Worm (Caenorhabditis elegans) whole organism, young adult: Measurements from ENCODE around the gene Y73F8A.35.

Source experiments
- B0019.2 ChIP-seq: fragments of 200-800 bp; sonication (Bioruptor generic); conservative IDR thresholded peaks from 2 replicates; pipeline ENCODE4 v1.3.6; 2022; ENCODE audit warnings: missing genetic modification reagents, missing genetic modification characterization, missing compliant biosample characterization
- B0261.1 ChIP-seq: sonication (generic microtip); optimal IDR thresholded peaks from 2 replicates; lab custom pipeline; 2016; ENCODE audit warnings: mild to moderate bottlenecking, missing genetic modification characterization, moderate library complexity, missing compliant biosample characterization
- C17E4.6 ChIP-seq: fragments of 200-800 bp; sonication (Bioruptor generic); IDR thresholded peaks from 2 replicates; pipeline ENCODE4 v1.3.6; 2022; ENCODE audit warnings: missing genetic modification reagents, missing genetic modification characterization, missing compliant biosample characterization
- F10E7.11 ChIP-seq: sonication (generic microtip); optimal IDR thresholded peaks from 2 replicates; lab custom pipeline; 2017; ENCODE audit warnings: mild to moderate bottlenecking, missing genetic modification characterization, moderate library complexity, missing compliant biosample characterization
- F22D6.2 ChIP-seq: sonication (generic microtip); optimal IDR thresholded peaks from 2 replicates; lab custom pipeline; 2016; ENCODE audit warnings: mild to moderate bottlenecking, missing genetic modification characterization, missing compliant biosample characterization
- F23B12.7 ChIP-seq: sonication (generic microtip); optimal IDR thresholded peaks from 2 replicates; lab custom pipeline; 2017; ENCODE audit warnings: missing genetic modification characterization, mild to moderate bottlenecking, missing compliant biosample characterization, antibody characterized with exemption, moderate library complexity; ENCODE audit not compliant: insufficient read depth
- F33H1.4 ChIP-seq: fragments of 200-800 bp; sonication (Bioruptor generic); IDR thresholded peaks from 2 replicates; pipeline ENCODE4 v1.3.6; 2022; ENCODE audit warnings: missing genetic modification reagents, missing genetic modification characterization, missing compliant biosample characterization
- F49E8.2 ChIP-seq: sonication (generic microtip); optimal IDR thresholded peaks from 3 replicates; lab custom pipeline; 2017; ENCODE audit warnings: missing genetic modification characterization, mild to moderate bottlenecking, missing compliant biosample characterization, antibody characterized with exemption, moderate library complexity; ENCODE audit not compliant: insufficient read depth
- F57C9.4 ChIP-seq: sonication (generic microtip); optimal IDR thresholded peaks from 2 replicates; lab custom pipeline; 2017; ENCODE audit warnings: mild to moderate bottlenecking, missing genetic modification characterization, missing compliant biosample characterization
- K12H6.12 ChIP-seq: fragments of 200-800 bp; sonication (Bioruptor generic); optimal IDR thresholded peaks from 2 replicates; lab custom pipeline; 2018; ENCODE audit warnings: mild to moderate bottlenecking, missing genetic modification characterization, missing compliant biosample characterization
- T07F8.4 ChIP-seq: sonication (generic microtip); optimal IDR thresholded peaks from 2 replicates; lab custom pipeline; 2016; ENCODE audit warnings: mild to moderate bottlenecking, missing genetic modification characterization, moderate library complexity, missing compliant biosample characterization
- Y79H2A.3 ChIP-seq: fragments of 200-800 bp; sonication (Bioruptor generic); conservative IDR thresholded peaks from 2 replicates; pipeline ENCODE4 v1.3.6; 2022; ENCODE audit warnings: missing genetic modification reagents, missing genetic modification characterization, missing compliant biosample characterization
- atf-7 ChIP-seq: sonication (generic microtip); optimal IDR thresholded peaks from 2 replicates; lab custom pipeline; 2017; ENCODE audit warnings: mild to moderate bottlenecking, missing genetic modification characterization, missing compliant biosample characterization
- cebp-2 ChIP-seq: fragments of 200-800 bp; sonication (Bioruptor generic); IDR thresholded peaks from 2 replicates; pipeline ENCODE4 v1.3.6; 2022; ENCODE audit warnings: missing genetic modification characterization, missing compliant biosample characterization
- ceh-79 ChIP-seq: sonication (generic microtip); optimal IDR thresholded peaks from 2 replicates; lab custom pipeline; 2017; ENCODE audit warnings: mild to moderate bottlenecking, missing genetic modification characterization, missing compliant biosample characterization
- die-1 ChIP-seq: sonication (generic microtip); optimal IDR thresholded peaks from 2 replicates; lab custom pipeline; 2016; ENCODE audit warnings: missing genotype, mild to moderate bottlenecking, missing genetic modification characterization, missing compliant biosample characterization
- dpff-1 ChIP-seq: sonication (generic microtip); optimal IDR thresholded peaks from 2 replicates; lab custom pipeline; 2017; ENCODE audit warnings: mild to moderate bottlenecking, missing genetic modification characterization, missing compliant biosample characterization
- dpl-1 ChIP-seq: fragments of 150-350 bp; optimal IDR thresholded peaks from 2 replicates; lab custom pipeline; 2014; ENCODE audit warnings: missing biosample characterization, missing genetic modification reagents, missing genetic modification characterization
- egl-18 ChIP-seq: fragments of 200-800 bp; sonication (Bioruptor generic); IDR thresholded peaks from 2 replicates; pipeline ENCODE4 v1.3.6; 2022; ENCODE audit warnings: missing genetic modification reagents, missing genetic modification characterization, missing compliant biosample characterization
- ekl-4 ChIP-seq: fragments of 200-800 bp; sonication (Bioruptor generic); IDR thresholded peaks from 2 replicates; pipeline ENCODE4 v1.3.6; 2022; ENCODE audit warnings: missing genetic modification reagents, missing genetic modification characterization, missing compliant biosample characterization
- fkh-3 ChIP-seq: sonication (generic microtip); optimal IDR thresholded peaks from 2 replicates; lab custom pipeline; 2016; ENCODE audit warnings: mild to moderate bottlenecking, missing genetic modification characterization, missing compliant biosample characterization
- him-1 ChIP-seq: sonication (generic microtip); optimal IDR thresholded peaks from 2 replicates; lab custom pipeline; 2016; ENCODE audit warnings: missing genotype, missing genetic modification reagents, missing genetic modification characterization, missing compliant biosample characterization
- hlh-26 ChIP-seq: fragments of 200-800 bp; sonication (Bioruptor generic); conservative IDR thresholded peaks from 2 replicates; pipeline ENCODE4 v1.3.6; 2022; ENCODE audit warnings: missing genetic modification reagents, missing genetic modification characterization, missing compliant biosample characterization
- let-607 ChIP-seq, 2 experiments: fragments of 200-800 bp in 1 of 2; sonication (Bioruptor generic) in 1 of 2; sonication (generic microtip) in 1 of 2; optimal IDR thresholded peaks; 2 replicates each; lab custom pipeline; 2016 to 2018; ENCODE audit warnings: mild to moderate bottlenecking in 2 of 2, missing compliant biosample characterization in 2 of 2, missing genetic modification characterization in 2 of 2, moderate library complexity in 2 of 2, missing genotype in 1 of 2
- lin-35 ChIP-seq, 3 experiments: fragments of 150-350 bp in 2 of 3; sonication (generic microtip) in 1 of 3; optimal IDR thresholded peaks; 2 replicates each; lab custom pipeline; 2014 to 2018; ENCODE audit warnings: missing biosample characterization in 3 of 3, missing genetic modification characterization in 3 of 3, missing genetic modification reagents in 3 of 3
- lin-54 ChIP-seq: fragments of 200-800 bp; sonication (Bioruptor generic); optimal IDR thresholded peaks from 2 replicates; lab custom pipeline; 2018; ENCODE audit warnings: mild to moderate bottlenecking, missing genetic modification characterization, missing compliant biosample characterization
- lir-1 ChIP-seq: fragments of 200-800 bp; sonication (Bioruptor generic); conservative IDR thresholded peaks from 2 replicates; pipeline ENCODE4 v1.3.6; 2022; ENCODE audit warnings: missing genetic modification reagents, missing genetic modification characterization, missing compliant biosample characterization
- lsl-1 ChIP-seq: fragments of 200-800 bp; sonication (Bioruptor generic); optimal IDR thresholded peaks from 2 replicates; lab custom pipeline; 2018; ENCODE audit warnings: mild to moderate bottlenecking, missing genetic modification characterization, moderate library complexity, missing compliant biosample characterization
- lsy-27 ChIP-seq: sonication (generic microtip); optimal IDR thresholded peaks from 2 replicates; lab custom pipeline; 2017; ENCODE audit warnings: missing genetic modification characterization, mild to moderate bottlenecking, missing compliant biosample characterization, antibody characterized with exemption, missing genotype, borderline replicate concordance; ENCODE audit not compliant: insufficient read depth
- madf-10 ChIP-seq: sonication (generic microtip); optimal IDR thresholded peaks from 2 replicates; lab custom pipeline; 2016; ENCODE audit warnings: mild to moderate bottlenecking, missing genetic modification characterization, missing compliant biosample characterization
- mes-4 ChIP-seq: sonication (generic microtip); optimal IDR thresholded peaks from 2 replicates; lab custom pipeline; 2016; ENCODE audit warnings: missing genotype, missing genetic modification characterization, missing compliant biosample characterization
- nfya-1 ChIP-seq: sonication (generic microtip); optimal IDR thresholded peaks from 2 replicates; lab custom pipeline; 2017; ENCODE audit warnings: antibody characterized with exemption, missing compliant biosample characterization, missing genetic modification characterization, borderline replicate concordance; ENCODE audit not compliant: insufficient read depth
- nfyb-1 ChIP-seq: fragments of 200-800 bp; sonication (Bioruptor generic); IDR thresholded peaks from 2 replicates; pipeline ENCODE4 v1.3.6; 2022; ENCODE audit warnings: missing genetic modification reagents, missing genetic modification characterization, missing compliant biosample characterization
- nhr-120 ChIP-seq: fragments of 200-800 bp; sonication (Bioruptor generic); IDR thresholded peaks from 2 replicates; pipeline ENCODE4 v1.3.6; 2022; ENCODE audit warnings: missing genetic modification characterization, missing compliant biosample characterization
- nhr-27 ChIP-seq: fragments of 200-800 bp; sonication (Bioruptor generic); optimal IDR thresholded peaks from 2 replicates; lab custom pipeline; 2018; ENCODE audit warnings: mild to moderate bottlenecking, missing genetic modification characterization, moderate library complexity, missing compliant biosample characterization
- rcor-1 ChIP-seq: fragments of 200-800 bp; sonication (Bioruptor generic); IDR thresholded peaks from 2 replicates; pipeline ENCODE4 v1.3.6; 2022; ENCODE audit warnings: missing genetic modification reagents, missing genetic modification characterization, missing compliant biosample characterization
- rec-8 ChIP-seq, 2 experiments: sonication (generic microtip); optimal IDR thresholded peaks; 2 replicates each; lab custom pipeline; 2016; ENCODE audit warnings: mild to moderate bottlenecking in 2 of 2, missing genetic modification characterization in 2 of 2, missing genetic modification reagents in 2 of 2, missing genotype in 2 of 2, missing biosample characterization in 1 of 2, missing compliant biosample characterization in 1 of 2, moderate library complexity in 1 of 2
- snpc-1.1 ChIP-seq: sonication (generic microtip); optimal IDR thresholded peaks from 2 replicates; lab custom pipeline; 2017; ENCODE audit warnings: missing genetic modification characterization, mild to moderate bottlenecking, missing compliant biosample characterization, antibody characterized with exemption, moderate library complexity, missing genotype, missing genetic modification reagents; ENCODE audit not compliant: insufficient read depth
- snpc-1.3 ChIP-seq: sonication (generic microtip); optimal IDR thresholded peaks from 2 replicates; lab custom pipeline; 2017; ENCODE audit warnings: missing genetic modification characterization, mild to moderate bottlenecking, missing compliant biosample characterization, antibody characterized with exemption, moderate library complexity, missing genotype, missing genetic modification reagents; ENCODE audit not compliant: insufficient read depth
- snpc-3.4 ChIP-seq: sonication (generic microtip); optimal IDR thresholded peaks from 2 replicates; lab custom pipeline; 2017; ENCODE audit warnings: missing genetic modification characterization, mild to moderate bottlenecking, missing compliant biosample characterization, antibody characterized with exemption, moderate library complexity, missing genotype, missing genetic modification reagents
- snpc-4 ChIP-seq, 5 experiments: fragments of 150-350 bp in 1 of 5; sonication (generic microtip) in 4 of 5; optimal IDR thresholded peaks; 2 replicates each; lab custom pipeline; 2014 to 2018; ENCODE audit warnings: missing genetic modification characterization in 5 of 5, missing biosample characterization in 3 of 5, antibody characterized with exemption in 2 of 5, mild to moderate bottlenecking in 2 of 5, missing compliant biosample characterization in 2 of 5, missing genotype in 2 of 5, moderate library complexity in 2 of 5, missing genetic modification reagents in 1 of 5
- somi-1 ChIP-seq: fragments of 200-800 bp; sonication (Bioruptor generic); optimal IDR thresholded peaks from 2 replicates; lab custom pipeline; 2018; ENCODE audit warnings: mild to moderate bottlenecking, missing genetic modification characterization, missing compliant biosample characterization
- sptf-2 ChIP-seq: fragments of 200-800 bp; sonication (Bioruptor generic); optimal IDR thresholded peaks from 2 replicates; lab custom pipeline; 2018; ENCODE audit warnings: mild to moderate bottlenecking, missing genetic modification characterization, missing compliant biosample characterization
- tbp1 ChIP-seq: fragments of 200-800 bp; sonication (Bioruptor generic); optimal IDR thresholded peaks from 2 replicates; lab custom pipeline; 2018; ENCODE audit warnings: mild to moderate bottlenecking, missing genetic modification characterization, missing compliant biosample characterization
- ztf-25 ChIP-seq: fragments of 200-800 bp; sonication (Bioruptor generic); IDR thresholded peaks from 2 replicates; pipeline ENCODE4 v1.3.6; 2022; ENCODE audit warnings: missing genetic modification reagents, missing genetic modification characterization, missing compliant biosample characterization

The Y73F8A.35 gene

ce11 chrIV:15526477-15526876 is 13.3 kb downstream of the Y73F8A.35 start (continued):
- no peak for TF ChIP-seq F57C9.4 (tag; lab: Kevin White, UChicago)
- TF ChIP-seq F22D6.2 (tag; lab: Kevin White, UChicago) = peak; percentile 22
- TF ChIP-seq cebp-2 (GFP tag; lab: Robert Waterston, UW) = no peak
- TF ChIP-seq egl-18 = no peak
- TF ChIP-seq dpl-1 (GFP tag; lab: Kevin White, UChicago) = peak; percentile 52
- TF ChIP-seq nfya-1 (tag; lab: Kevin White, UChicago) = no peak
- no peak for TF ChIP-seq die-1 (tag; lab: Kevin White, UChicago)
- TF ChIP-seq snpc-1.1 (tag; lab: Kevin White, UChicago) = no peak
- TF ChIP-seq lsl-1 (GFP tag; lab: Kevin White, UChicago) = peak; percentile 49
- no peak for TF ChIP-seq dpff-1 (tag; lab: Kevin White, UChicago)
- TF ChIP-seq T07F8.4 (tag; lab: Kevin White, UChicago) = no peak
- no peak for TF ChIP-seq fkh-3 (tag; lab: Kevin White, UChicago)
- TF ChIP-seq madf-10 (tag; lab: Kevin White, UChicago) = peak; percentile 51
- TF ChIP-seq B0261.1 (tag; lab: Kevin White, UChicago) = no peak
- TF ChIP-seq ztf-25 (GFP tag; lab: Robert Waterston, UW) = 0 out of 2 replicates have a peak, but pooled peaks have one; percentile 66
- peak; percentile 80 to 81 for TF ChIP-seq rec-8 (tag; optimal IDR thresholded peaks at IDR 0.05; lab: Kevin White, UChicago)
- no peak for TF ChIP-seq nhr-27 (tag; lab: Kevin White, UChicago)
- no peak for TF ChIP-seq somi-1 (GFP tag; lab: Kevin White, UChicago)
- TF ChIP-seq ekl-4 (GFP tag; lab: Robert Waterston, UW) = peak; percentile 32; the same call in 1 of the 2 replicates
- TF ChIP-seq K12H6.12 (tag; lab: Kevin White, UChicago) = no peak
- TF ChIP-seq snpc-3.4 (tag; lab: Kevin White, UChicago) = peak; percentile 61
- TF ChIP-seq B0019.2 (GFP tag; lab: Robert Waterston, UW) = 0 out of 2 replicates have a peak, but pooled peaks have one; percentile 48
- TF ChIP-seq let-607 (tag; optimal IDR thresholded peaks at IDR 0.05; lab: Kevin White, UChicago) = peak in 1 of 2 experiments; percentile 55
- no peak for TF ChIP-seq Y79H2A.3 (GFP tag; lab: Robert Waterston, UW)
- TF ChIP-seq lir-1 = peak; percentile 63; the same call in 1 of the 2 replicates
- no peak for TF ChIP-seq hlh-26 (GFP tag; lab: Robert Waterston, UW)
- peak in 1 of 3 experiments; percentile 86 for TF ChIP-seq lin-35 (GFP tag; optimal IDR thresholded peaks at IDR 0.05; lab: Kevin White, UChicago)
- TF ChIP-seq ceh-79 (tag; lab: Kevin White, UChicago) = peak; percentile 24
- TF ChIP-seq rcor-1 (GFP tag; lab: Robert Waterston, UW) = peak; percentile 86
- 0 out of 2 replicates have a peak, but pooled peaks have one; percentile 59 for TF ChIP-seq C17E4.6
- TF ChIP-seq nhr-120 (GFP tag; lab: Robert Waterston, UW) = no peak
- peak; percentile 54 for TF ChIP-seq him-1 (tag; lab: Kevin White, UChicago)
- peak; percentile 94 for TF ChIP-seq lin-54 (GFP tag; lab: Kevin White, UChicago)
- TF ChIP-seq snpc-4 (GFP tag; optimal IDR thresholded peaks at IDR 0.05; lab: Kevin White, UChicago) = peak; percentile 85
- peak; percentile 64 to 97 (median 87) for TF ChIP-seq snpc-4 (tag; optimal IDR thresholded peaks at IDR 0.05; lab: Kevin White, UChicago)
- no peak for TF ChIP-seq atf-7 (tag; lab: Kevin White, UChicago)
- no peak for TF ChIP-seq F10E7.11 (tag; lab: Kevin White, UChicago)
- peak; percentile 69 for TF ChIP-seq tbp1 (GFP tag; lab: Kevin White, UChicago)
- TF ChIP-seq snpc-1.3 = peak; percentile 71
- no peak for TF ChIP-seq mes-4
- TF ChIP-seq lsy-27 (tag; lab: Kevin White, UChicago) = no peak
- no peak for TF ChIP-seq sptf-2 (GFP tag; lab: Kevin White, UChicago)
- TF ChIP-seq F23B12.7 (tag; lab: Kevin White, UChicago) = no peak
- peak; percentile 60 for TF ChIP-seq F33H1.4
- TF ChIP-seq nfyb-1 (GFP tag; lab: Robert Waterston, UW) = peak; percentile 62; the same call in 1 of the 2 replicates
- peak; percentile 72 for TF ChIP-seq F49E8.2 (tag; lab: Kevin White, UChicago)
